Fruit fly (Drosophila melanogaster): ENCODE measurements around the gene Axs.

Gene Axs

DNA sequence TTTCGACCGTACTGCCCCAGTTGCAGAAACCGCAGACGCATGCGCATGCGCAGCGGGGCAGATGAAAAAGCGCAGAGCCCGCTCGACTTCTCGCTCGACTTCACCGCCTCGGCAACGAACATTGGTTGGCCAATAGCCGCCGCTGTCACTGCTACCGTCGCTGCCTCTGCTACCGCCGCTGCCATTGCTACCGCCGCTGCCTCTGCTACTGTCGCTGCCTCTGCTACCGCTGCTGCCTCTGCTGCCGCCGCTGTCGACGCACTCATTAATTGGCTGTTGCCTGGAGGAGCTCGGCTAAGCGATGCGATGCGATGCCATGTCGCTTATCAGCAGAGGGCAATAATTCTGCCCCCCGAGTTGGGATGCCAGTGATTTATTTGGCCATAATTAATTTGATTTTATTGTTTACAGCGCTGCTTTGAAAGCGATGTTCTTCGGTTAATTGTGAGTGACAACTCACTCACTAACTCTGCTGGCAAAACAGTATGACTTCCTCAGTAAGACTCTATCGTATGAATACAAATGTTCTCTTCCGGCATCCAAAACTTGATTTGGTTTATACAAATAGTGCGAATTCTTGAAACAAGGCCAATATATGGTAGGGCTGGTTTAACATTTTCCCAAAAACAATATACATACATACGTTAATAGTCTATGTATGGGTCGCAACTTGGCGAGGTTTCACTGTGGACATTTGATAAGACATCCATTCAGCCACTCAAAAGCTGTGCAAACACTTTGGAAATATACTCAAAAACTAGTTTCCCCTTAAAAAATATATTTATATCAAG lies 12.8 kb downstream of the Axs start (continued):
- TF ChIP-seq Eip74EF (GFP tag; optimal IDR thresholded peaks at IDR 0.05): peak in 1 of 2 experiments; percentile 10
- TF ChIP-seq CG4730 (GFP tag; IDR thresholded peaks at IDR 0.05): no peak
- TF ChIP-seq CkIIα-i1 (GFP tag; IDR thresholded peaks at IDR 0.05): no peak
- TF ChIP-seq fd102C (GFP tag; optimal IDR thresholded peaks at IDR 0.05): no peak
- TF ChIP-seq cg (GFP tag; optimal IDR thresholded peaks at IDR 0.05): no peak
- no peak for TF ChIP-seq btn (GFP tag; optimal IDR thresholded peaks at IDR 0.05)
- TF ChIP-seq schlank (tag; optimal IDR thresholded peaks at IDR 0.05): no peak
- no peak for TF ChIP-seq sc (optimal IDR thresholded peaks at IDR 0.05)
- no peak for TF ChIP-seq sc (GFP tag; optimal IDR thresholded peaks at IDR 0.05)
- no peak for TF ChIP-seq Dp (GFP tag; optimal IDR thresholded peaks at IDR 0.05)
- TF ChIP-seq br (optimal IDR thresholded peaks at IDR 0.05): no peak
- peak; percentile 38 for TF ChIP-seq sug (tag; optimal IDR thresholded peaks at IDR 0.05)
- no peak for TF ChIP-seq sima (GFP tag; optimal IDR thresholded peaks at IDR 0.05)
- TF ChIP-seq CG6654 (GFP tag; optimal IDR thresholded peaks at IDR 0.05): no peak
- TF ChIP-seq ind (GFP tag; optimal IDR thresholded peaks at IDR 0.05): no peak
- peak; percentile 42 for TF ChIP-seq Abd-B (GFP tag; optimal IDR thresholded peaks at IDR 0.05)
- no peak for TF ChIP-seq org-1 (GFP tag; optimal IDR thresholded peaks at IDR 0.05)
- TF ChIP-seq ranshi (GFP tag; IDR thresholded peaks at IDR 0.05): peak; percentile 32; the same call in 1 of the 2 replicates
- no peak for TF ChIP-seq Asciz (GFP tag; optimal IDR thresholded peaks at IDR 0.05)
- TF ChIP-seq PHDP (tag; optimal IDR thresholded peaks at IDR 0.05): peak; percentile 41
- no peak for TF ChIP-seq CG1529 (GFP tag; optimal IDR thresholded peaks at IDR 0.05)
- TF ChIP-seq Aef1 (GFP tag; IDR thresholded peaks at IDR 0.05): no peak
- TF ChIP-seq Elba2 (GFP tag; optimal IDR thresholded peaks at IDR 0.05): no peak
- no peak for TF ChIP-seq ftz-f1 (GFP tag; optimal IDR thresholded peaks at IDR 0.05)
- TF ChIP-seq CG11398 (GFP tag; optimal IDR thresholded peaks at IDR 0.05): no peak
- no peak for TF ChIP-seq CG14710 (tag; optimal IDR thresholded peaks at IDR 0.05)
- TF ChIP-seq Opbp (GFP tag; IDR thresholded peaks at IDR 0.05; ENCODE audit: partially characterized antibody): no peak
- TF ChIP-seq D (optimal IDR thresholded peaks at IDR 0.05): no peak
- TF ChIP-seq D (GFP tag; optimal IDR thresholded peaks at IDR 0.05): no peak
- no peak for TF ChIP-seq Doc2 (GFP tag; IDR thresholded peaks at IDR 0.05)
- TF ChIP-seq Blimp-1 (GFP tag; optimal IDR thresholded peaks at IDR 0.05): no peak
- no peak for TF ChIP-seq CG7963 (GFP tag; IDR thresholded peaks at IDR 0.05; ENCODE audit: partially characterized antibody)
- no peak for TF ChIP-seq Sin3A (optimal IDR thresholded peaks at IDR 0.05)
- no peak for TF ChIP-seq unc-4 (GFP tag; IDR thresholded peaks at IDR 0.05; ENCODE audit: partially characterized antibody)
- no peak for TF ChIP-seq lilli (GFP tag; optimal IDR thresholded peaks at IDR 0.05)
- no peak for TF ChIP-seq Ets65A (GFP tag)
- TF ChIP-seq tgo (GFP tag; IDR thresholded peaks at IDR 0.05): 0 out of 3 replicates have a peak, but pooled peaks have one; percentile 13
- no peak for TF ChIP-seq CG15073 (GFP tag; optimal IDR thresholded peaks at IDR 0.05)
- TF ChIP-seq repo (GFP tag; optimal IDR thresholded peaks at IDR 0.05): no peak
- TF ChIP-seq Atf-2 (GFP tag; optimal IDR thresholded peaks at IDR 0.05): no peak
- no peak for TF ChIP-seq croc (GFP tag; conservative IDR thresholded peaks at IDR 0.05)
- TF ChIP-seq sim (GFP tag; IDR thresholded peaks at IDR 0.05): no peak
- peak in 1 of 2 experiments; percentile 49 for TF ChIP-seq Hr51 (GFP tag; optimal IDR thresholded peaks at IDR 0.05)
- TF ChIP-seq CG14965 (GFP tag; optimal IDR thresholded peaks at IDR 0.05; ENCODE audit: borderline replicate concordance): no peak
- no peak for TF ChIP-seq Sry-δ (GFP tag; optimal IDR thresholded peaks at IDR 0.05)
- TF ChIP-seq Hmx (GFP tag; optimal IDR thresholded peaks at IDR 0.05): no peak
- no peak for TF ChIP-seq CG12104 (GFP tag; optimal IDR thresholded peaks at IDR 0.05)
- no peak for TF ChIP-seq CG12236 (GFP tag; optimal IDR thresholded peaks at IDR 0.05)
- no peak for TF ChIP-seq Dll (GFP tag; IDR thresholded peaks at IDR 0.05; ENCODE audit: partially characterized antibody)
- no peak for TF ChIP-seq dimm (GFP tag; IDR thresholded peaks at IDR 0.05)
- no peak for TF ChIP-seq Side (GFP tag; optimal IDR thresholded peaks at IDR 0.05)

Data from whole organism, embryonic.